Fruit fly (Drosophila melanogaster) whole organism, wandering third instar larva: ENCODE measurements around the gene msps.
A peak's percentile ranks its signal among the peaks of the same experiment; 100 is the strongest.

Experiments
- Abd-B ChIP-seq: fragments of >200 bp; optimal IDR thresholded peaks from 2 replicates; lab custom pipeline; 2017; ENCODE audit warnings: missing biosample characterization, missing genetic modification characterization
- CG32264 ChIP-seq: fragments of 200-800 bp; sonication (Bioruptor generic); optimal IDR thresholded peaks from 2 replicates; lab custom pipeline; 2016; ENCODE audit warnings: missing biosample characterization, missing genetic modification characterization
- Dif ChIP-seq: fragments of 200-275, 200-300 bp; sonication (Bioruptor generic); optimal IDR thresholded peaks from 2 replicates; lab custom pipeline; 2018; ENCODE audit warnings: missing biosample characterization, missing genetic modification characterization; ENCODE audit not compliant: partially characterized antibody
- HLH106 ChIP-seq: fragments of 200-800 bp; optimal IDR thresholded peaks from 3 replicates; lab custom pipeline; 2019; ENCODE audit warnings: missing biosample characterization, mild to moderate bottlenecking, missing genetic modification characterization, moderate library complexity
- Hnf4 ChIP-seq: fragments of 200-800 bp; sonication (Bioruptor generic); optimal IDR thresholded peaks from 2 replicates; lab custom pipeline; 2016; ENCODE audit warnings: missing biosample characterization, mild to moderate bottlenecking, missing genetic modification characterization
- Hr83 ChIP-seq: fragments of 200-300 bp; sonication (Bioruptor generic); optimal IDR thresholded peaks from 2 replicates; lab custom pipeline; 2016; ENCODE audit warnings: missing biosample characterization, mild to moderate bottlenecking, missing genetic modification characterization, moderate library complexity; ENCODE audit not compliant: poor library complexity, severe bottlenecking
- Myc ChIP-seq: fragments of >200 bp; optimal IDR thresholded peaks from 2 replicates; lab custom pipeline; 2017
- N ChIP-seq: fragments of >200 bp; optimal IDR thresholded peaks from 2 replicates; lab custom pipeline; 2018; ENCODE audit warnings: missing biosample characterization, missing external identifiers, missing genetic modification characterization
- OdsH ChIP-seq: fragments of 200-800 bp; sonication (Bioruptor generic); optimal IDR thresholded peaks from 2 replicates; lab custom pipeline; 2016; ENCODE audit warnings: missing biosample characterization, mild to moderate bottlenecking, missing genetic modification characterization
- Rel ChIP-seq, 2 experiments: fragments of 200-800 bp; sonication (Bioruptor generic) in 1 of 2; optimal IDR thresholded peaks; 2 replicates in 1 of 2; 3 replicates in 1 of 2; lab custom pipeline; 2016 to 2019; ENCODE audit warnings: mild to moderate bottlenecking in 2 of 2, missing biosample characterization in 2 of 2, missing genetic modification characterization in 2 of 2, moderate library complexity in 1 of 2
- Sp1 ChIP-seq: fragments of 200-800 bp; sonication (Bioruptor generic); optimal IDR thresholded peaks from 3 replicates; lab custom pipeline; 2019; ENCODE audit warnings: missing biosample characterization, mild to moderate bottlenecking, missing genetic modification characterization, moderate library complexity
- br ChIP-seq: fragments of 200-800 bp; sonication (Bioruptor generic); optimal IDR thresholded peaks from 2 replicates; lab custom pipeline; 2016; ENCODE audit warnings: missing biosample characterization, missing genetic modification characterization
- brk ChIP-seq: fragments of 200-800 bp; sonication (Bioruptor generic); optimal IDR thresholded peaks from 2 replicates; lab custom pipeline; 2016; ENCODE audit warnings: missing biosample characterization, mild to moderate bottlenecking, missing genetic modification characterization
- dl ChIP-seq, 2 experiments: fragments of 175-275, 200-275 bp in 1 of 2; fragments of 200-275 bp in 1 of 2; sonication (Bioruptor generic); optimal IDR thresholded peaks; lab custom pipeline; 2018; ENCODE audit warnings: mild to moderate bottlenecking in 2 of 2, missing biosample characterization in 2 of 2, missing genetic modification characterization in 2 of 2, moderate library complexity in 2 of 2; ENCODE audit not compliant: partially characterized antibody in 2 of 2, insufficient read depth in 1 of 2
- dmrt93B ChIP-seq: fragments of 200-800 bp; sonication (Bioruptor generic); optimal IDR thresholded peaks from 2 replicates; lab custom pipeline; 2018; ENCODE audit warnings: missing biosample characterization, mild to moderate bottlenecking, missing genetic modification characterization
- dsf ChIP-seq: sonication (Bioruptor generic); optimal IDR thresholded peaks from 2 replicates; lab custom pipeline; 2016; ENCODE audit warnings: missing biosample characterization, missing genetic modification characterization, borderline replicate concordance
- foxo ChIP-seq, 2 experiments: fragments of 200-800 bp; sonication (Bioruptor generic); optimal IDR thresholded peaks; 2 replicates in 1 of 2; 3 replicates in 1 of 2; lab custom pipeline; 2016 to 2017; ENCODE audit warnings: missing biosample characterization in 2 of 2, missing genetic modification characterization in 2 of 2
- fru ChIP-seq: fragments of 200-800 bp; sonication (Bioruptor generic); optimal IDR thresholded peaks from 3 replicates; lab custom pipeline; 2016; ENCODE audit warnings: missing biosample characterization, mild to moderate bottlenecking, missing genetic modification characterization
- h ChIP-seq: fragments of 200-800 bp; sonication (Bioruptor generic); optimal IDR thresholded peaks from 3 replicates; lab custom pipeline; 2016; ENCODE audit warnings: missing biosample characterization, mild to moderate bottlenecking, missing genetic modification characterization
- jim ChIP-seq: fragments of 175-275, 200-325 bp; sonication (Bioruptor generic); optimal IDR thresholded peaks from 2 replicates; lab custom pipeline; 2016; ENCODE audit warnings: missing biosample characterization, mild to moderate bottlenecking, missing genetic modification characterization
- lola ChIP-seq: fragments of >200 bp; optimal IDR thresholded peaks from 2 replicates; lab custom pipeline; 2017; ENCODE audit warnings: missing biosample characterization, missing genetic modification characterization
- psq ChIP-seq: fragments of 200-800 bp; sonication (Bioruptor generic); optimal IDR thresholded peaks from 3 replicates; lab custom pipeline; 2017; ENCODE audit warnings: missing biosample characterization, mild to moderate bottlenecking, missing genetic modification characterization, moderate library complexity
- rgr ChIP-seq: fragments of 200-800 bp; sonication (Bioruptor generic); optimal IDR thresholded peaks from 3 replicates; lab custom pipeline; 2016; ENCODE audit warnings: missing biosample characterization, mild to moderate bottlenecking, missing genetic modification characterization
- sage ChIP-seq: fragments of 200-800 bp; sonication (Bioruptor generic); optimal IDR thresholded peaks from 2 replicates; lab custom pipeline; 2016; ENCODE audit warnings: missing biosample characterization, mild to moderate bottlenecking, missing genetic modification characterization
- usp ChIP-seq: fragments of >200 bp; optimal IDR thresholded peaks from 2 replicates; lab custom pipeline; 2017; ENCODE audit warnings: missing biosample characterization, missing genetic modification characterization

msps gene

DNA sequence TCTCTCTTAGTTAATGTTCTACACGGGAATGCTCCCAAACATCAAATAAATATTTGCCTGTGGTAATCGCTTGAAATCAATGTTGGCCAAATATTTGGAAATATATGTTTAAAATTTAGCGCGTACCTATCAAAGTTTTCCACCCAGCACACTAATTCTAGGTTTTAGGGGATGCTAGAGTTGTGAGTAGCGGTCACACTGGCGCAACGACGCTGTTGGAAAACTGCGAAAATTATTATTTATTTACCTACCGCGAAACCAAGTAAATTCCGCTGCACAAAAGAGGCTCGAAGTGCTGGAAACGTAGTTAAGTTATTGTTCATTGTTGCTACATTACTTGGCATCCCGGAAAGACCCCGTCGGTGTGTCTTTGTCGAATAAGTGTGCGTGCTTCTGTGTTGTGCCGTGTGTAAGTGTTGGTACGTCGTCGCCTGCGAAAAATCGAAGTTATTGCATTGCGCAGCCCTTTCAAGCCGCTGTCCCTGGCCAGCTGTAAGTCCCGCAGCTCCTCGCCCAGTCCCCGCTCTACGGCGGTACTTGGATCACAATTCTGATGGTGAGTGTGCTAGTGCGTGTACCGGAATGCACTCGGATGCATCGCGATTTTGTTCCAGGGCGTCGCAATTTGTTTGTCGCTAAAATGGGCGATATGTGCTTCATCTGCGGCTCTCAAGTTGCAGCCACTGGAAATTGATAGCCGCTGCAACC, at the start of gene msps:
Gene msps (plus strand): TSS at position 181 of the 708 bp plus-strand sequence.
- no peak for TF ChIP-seq Rel (GFP tag; optimal IDR thresholded peaks at IDR 0.05; lab: Kevin White, UChicago)
- TF ChIP-seq Rel (tag; optimal IDR thresholded peaks at IDR 0.05; lab: Kevin White, UChicago), result peak; percentile 19
- no peak for TF ChIP-seq Abd-B (GFP tag; lab: Kevin White, UChicago)
- TF ChIP-seq, all 38 proteins: peak for 1

dm6 chr3R:16004015-16004414, 46.6 kb upstream of the msps start:
- TF ChIP-seq fru (no peak), jim (GFP tag; lab: Kevin White, UChicago) (no peak), dmrt93B (GFP tag; lab: Kevin White, UChicago) (no peak), OdsH (GFP tag; lab: Kevin White, UChicago) (no peak), rgr (peak; percentile 15), Sp1 (GFP tag; lab: Kevin White, UChicago) (no peak), foxo (GFP tag; optimal IDR thresholded peaks at IDR 0.05; lab: Kevin White, UChicago) (peak in 1 of 2 experiments; percentile 12), Hnf4 (GFP tag; lab: Kevin White, UChicago) (peak; percentile 29), Myc (peak; percentile 73), N (GFP tag; lab: Kevin White, UChicago) (peak; percentile 52), lola (no peak), Abd-B (GFP tag; lab: Kevin White, UChicago) (no peak), sage (no peak), psq (no peak), h (GFP tag; lab: Kevin White, UChicago) (peak; percentile 36), dsf (GFP tag; lab: Kevin White, UChicago) (no peak), usp (GFP tag; lab: Kevin White, UChicago) (no peak), Hr83 (GFP tag; lab: Kevin White, UChicago) (no peak), Rel (GFP tag; optimal IDR thresholded peaks at IDR 0.05; lab: Kevin White, UChicago) (no peak), Rel (tag; optimal IDR thresholded peaks at IDR 0.05; lab: Kevin White, UChicago) (peak; percentile 37)

dm6 chr3R:16004691-16005474, 45.7 kb upstream of the msps start:
- TF ChIP-seq rgr (peak; percentile 13), br (GFP tag; lab: Kevin White, UChicago) (peak; percentile 23), brk (GFP tag; lab: Kevin White, UChicago) (peak; percentile 35), Sp1 (GFP tag; lab: Kevin White, UChicago) (no peak), HLH106 (tag; lab: Kevin White, UChicago) (peak; percentile 6), h (GFP tag; lab: Kevin White, UChicago) (peak; percentile 85), Rel (GFP tag; optimal IDR thresholded peaks at IDR 0.05; lab: Kevin White, UChicago) (no peak), Rel (tag; optimal IDR thresholded peaks at IDR 0.05; lab: Kevin White, UChicago) (peak; percentile 97), foxo (GFP tag; optimal IDR thresholded peaks at IDR 0.05; lab: Kevin White, UChicago) (peak in 1 of 2 experiments; percentile 1), fru (peak; percentile 54), Hr83 (GFP tag; lab: Kevin White, UChicago) (no peak)

DNA sequence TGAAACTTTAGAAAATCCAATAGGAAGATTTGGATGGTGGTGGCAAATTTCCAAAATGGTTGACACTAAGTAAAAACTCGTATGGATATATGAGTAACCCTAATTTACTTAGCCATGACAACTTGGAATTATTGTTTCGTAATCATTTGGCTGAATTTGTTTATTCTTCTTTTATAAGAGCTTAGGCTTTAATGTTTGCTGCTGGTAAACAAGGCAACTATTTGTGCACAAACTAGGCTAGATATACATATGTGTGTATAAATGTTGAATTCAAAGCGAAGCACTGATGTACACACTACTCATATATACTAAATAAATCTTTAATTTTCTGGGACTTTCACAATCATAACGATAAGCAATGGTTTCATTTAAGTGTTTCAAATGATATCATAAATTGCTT, 44.7 kb upstream of the msps start:
- TF ChIP-seq dl (GFP tag; optimal IDR thresholded peaks at IDR 0.05; lab: Kevin White, UChicago; ENCODE audit: insufficient read depth in 1 of 2, partially characterized antibody in 2 of 2) (no peak), rgr (no peak), psq (no peak), Dif (GFP tag; lab: Kevin White, UChicago) (no peak), h (GFP tag; lab: Kevin White, UChicago) (no peak), Sp1 (GFP tag; lab: Kevin White, UChicago) (no peak), sage (no peak), fru (no peak), Hr83 (GFP tag; lab: Kevin White, UChicago) (no peak)

dm6 chr3R:16006806-16007556, 43.6 kb upstream of the msps start:
- TF ChIP-seq rgr (peak; percentile 18), usp (GFP tag; lab: Kevin White, UChicago) (no peak), Rel (GFP tag; optimal IDR thresholded peaks at IDR 0.05; lab: Kevin White, UChicago) (no peak), Rel (tag; optimal IDR thresholded peaks at IDR 0.05; lab: Kevin White, UChicago) (peak; percentile 37), CG32264 (GFP tag; lab: Kevin White, UChicago) (no peak)
